Fruit fly (Drosophila melanogaster) whole organism, pupa: ENCODE results near the gene Nrd1.

Experiments
- CG10348 ChIP-seq: fragments of 200-800 bp; sonication (Bioruptor generic); IDR thresholded peaks from 2 replicates; pipeline ENCODE4 v1.3.6; 2022; ENCODE audit warnings: missing biosample characterization, missing genetic modification characterization
- CG12605 ChIP-seq: fragments of 200-800 bp; sonication (Bioruptor generic); IDR thresholded peaks from 2 replicates; pipeline ENCODE4 v1.3.6; 2022; ENCODE audit warnings: missing biosample characterization, missing genetic modification characterization
- CG13204 ChIP-seq: fragments of 200-800 bp; sonication (Bioruptor generic); optimal IDR thresholded peaks from 2 replicates; lab custom pipeline; 2018; ENCODE audit warnings: missing biosample characterization, mild to moderate bottlenecking, missing genetic modification characterization, moderate library complexity
- CG14655 ChIP-seq: fragments of 200-800 bp; sonication (Bioruptor generic); optimal IDR thresholded peaks from 3 replicates; lab custom pipeline; 2017; ENCODE audit warnings: mild to moderate bottlenecking, missing biosample characterization, missing genetic modification reagents, missing genetic modification characterization
- CG15710 ChIP-seq: fragments of 200-800 bp; sonication (Bioruptor generic); optimal IDR thresholded peaks from 2 replicates; lab custom pipeline; 2018; ENCODE audit warnings: missing biosample characterization, mild to moderate bottlenecking, missing genetic modification characterization, moderate library complexity
- CG17806 ChIP-seq: fragments of 200-800 bp; sonication (Bioruptor generic); optimal IDR thresholded peaks from 2 replicates; lab custom pipeline; 2018; ENCODE audit warnings: missing biosample characterization, mild to moderate bottlenecking, missing genetic modification characterization, moderate library complexity
- CG32121 ChIP-seq: fragments of 200-800 bp; sonication (Bioruptor generic); IDR thresholded peaks from 2 replicates; pipeline ENCODE4 v1.3.6; 2022; ENCODE audit warnings: missing biosample characterization, missing genetic modification characterization
- CG34367 ChIP-seq: fragments of 200-800 bp; sonication (Bioruptor generic); optimal IDR thresholded peaks from 2 replicates; lab custom pipeline; 2018; ENCODE audit warnings: missing biosample characterization, mild to moderate bottlenecking, missing genetic modification characterization
- CG4496 ChIP-seq: fragments of 200-800 bp; sonication (Bioruptor generic); IDR thresholded peaks from 3 replicates; pipeline ENCODE4 v1.3.6; 2022; ENCODE audit warnings: missing biosample characterization, missing genetic modification characterization
- CG8159 ChIP-seq: fragments of 200-800 bp; sonication (Bioruptor generic); optimal IDR thresholded peaks from 3 replicates; lab custom pipeline; 2018; ENCODE audit warnings: missing biosample characterization, mild to moderate bottlenecking, missing genetic modification characterization, moderate library complexity
- CG8301 ChIP-seq: fragments of 200-800 bp; sonication (Bioruptor generic); optimal IDR thresholded peaks from 2 replicates; lab custom pipeline; 2018; ENCODE audit warnings: missing biosample characterization, mild to moderate bottlenecking, missing genetic modification characterization
- CG9948 ChIP-seq: fragments of 200-800 bp; sonication (Bioruptor generic); optimal IDR thresholded peaks from 2 replicates; lab custom pipeline; 2018; ENCODE audit warnings: missing biosample characterization, mild to moderate bottlenecking, missing genetic modification characterization, moderate library complexity
- D1 ChIP-seq: fragments of 200-800 bp; sonication (Bioruptor generic); optimal IDR thresholded peaks from 2 replicates; lab custom pipeline; 2018; ENCODE audit warnings: missing biosample characterization, mild to moderate bottlenecking, missing genetic modification characterization, moderate library complexity
- EcR ChIP-seq: fragments of 200-800 bp; sonication (Bioruptor generic); optimal IDR thresholded peaks from 3 replicates; lab custom pipeline; 2019; ENCODE audit warnings: missing biosample characterization, missing genetic modification characterization, mild to moderate bottlenecking, moderate library complexity, missing genetic modification reagents
- Ets98B ChIP-seq: fragments of 200-800 bp; sonication (Bioruptor generic); IDR thresholded peaks from 2 replicates; pipeline ENCODE4 v1.3.6; 2022; ENCODE audit warnings: missing biosample characterization, missing genetic modification characterization
- Pif1A ChIP-seq: fragments of 200-800 bp; sonication (Bioruptor generic); optimal IDR thresholded peaks from 3 replicates; lab custom pipeline; 2016; ENCODE audit warnings: missing biosample characterization, missing genetic modification characterization
- Pif1B ChIP-seq: fragments of 200-800 bp; sonication (Bioruptor generic); optimal IDR thresholded peaks from 3 replicates; lab custom pipeline; 2016; ENCODE audit warnings: missing biosample characterization, missing genetic modification characterization
- Snoo ChIP-seq: fragments of 200-800 bp; sonication (Bioruptor generic); optimal IDR thresholded peaks from 3 replicates; lab custom pipeline; 2017; ENCODE audit warnings: missing biosample characterization, mild to moderate bottlenecking, missing genetic modification characterization, inconsistent platforms
- fd96Ca ChIP-seq: fragments of 200-800 bp; sonication (Bioruptor generic); IDR thresholded peaks from 3 replicates; pipeline ENCODE4 v1.3.6; 2022; ENCODE audit warnings: missing biosample characterization, missing genetic modification characterization
- gl ChIP-seq: fragments of 200-800 bp; sonication (Bioruptor generic); optimal IDR thresholded peaks from 2 replicates; lab custom pipeline; 2018; ENCODE audit warnings: missing biosample characterization, mild to moderate bottlenecking, missing genetic modification characterization
- rn ChIP-seq: fragments of 200-800 bp; sonication (Bioruptor generic); IDR thresholded peaks from 2 replicates; pipeline ENCODE4 v1.3.6; 2022; ENCODE audit warnings: missing biosample characterization, missing genetic modification characterization

Gene Nrd1

dm6 chrX:11884134-11884533 is 15.4 kb upstream of the Nrd1 start:
- no peak for TF ChIP-seq D1
- no peak for TF ChIP-seq CG13204 (GFP tag; lab: Kevin White, UChicago)
- no peak for TF ChIP-seq rn (GFP tag; lab: Robert Waterston, UW)
- TF ChIP-seq gl, result no peak
- no peak for TF ChIP-seq CG8159
- TF ChIP-seq CG4496, result no peak
- TF ChIP-seq CG8301, result no peak
- no peak for TF ChIP-seq CG12605 (GFP tag; lab: Robert Waterston, UW)
- no peak for TF ChIP-seq Ets98B (GFP tag; lab: Robert Waterston, UW)
- TF ChIP-seq Pif1B (GFP tag; lab: Kevin White, UChicago), result no peak
- TF ChIP-seq, all 21 proteins: peak for 0

- TF ChIP-seq CG8301, result peak; percentile 28
- TF ChIP-seq CG10348, result no peak
- peak; percentile 24 for TF ChIP-seq Pif1A (GFP tag; lab: Kevin White, UChicago)
- TF ChIP-seq CG17806, result no peak
- no peak for TF ChIP-seq fd96Ca
- TF ChIP-seq gl, result no peak
- peak; percentile 15 for TF ChIP-seq CG9948 (tag; lab: Kevin White, UChicago)
- no peak for TF ChIP-seq Pif1B (GFP tag; lab: Kevin White, UChicago)
- peak; percentile 44 for TF ChIP-seq CG8159
- TF ChIP-seq rn (GFP tag; lab: Robert Waterston, UW), result no peak
- TF ChIP-seq CG14655 (GFP tag; lab: Kevin White, UChicago), result peak; percentile 39
- no peak for TF ChIP-seq Snoo (tag; lab: Kevin White, UChicago)
- TF ChIP-seq CG15710 (tag; lab: Kevin White, UChicago), result peak; percentile 32
- TF ChIP-seq D1, result no peak
- no peak for TF ChIP-seq CG12605 (GFP tag; lab: Robert Waterston, UW)
- no peak for TF ChIP-seq CG4496
- TF ChIP-seq CG32121 (GFP tag; lab: Robert Waterston, UW), result no peak
Observed at dm6 chrX:11882447-11882846, 13.8 kb upstream of the Nrd1 start.

dm6 chrX:11881686-11882085 is 13.0 kb upstream of the Nrd1 start:
- TF ChIP-seq CG10348 (no peak), gl (peak; percentile 33)

- TF ChIP-seq CG12605 (GFP tag; lab: Robert Waterston, UW), result no peak
- 0 out of 2 replicates have a peak, but pooled peaks have one; percentile 35 for TF ChIP-seq CG32121 (GFP tag; lab: Robert Waterston, UW)
- peak; percentile 61 for TF ChIP-seq CG4496
- no peak for TF ChIP-seq CG9948 (tag; lab: Kevin White, UChicago)
- TF ChIP-seq fd96Ca, result peak; percentile 44; the same call in 1 of the 3 replicates
- no peak for TF ChIP-seq gl
- no peak for TF ChIP-seq CG8159
- TF ChIP-seq D1, result no peak
Observed at dm6 chrX:11877165-11877564, 8.5 kb upstream of the Nrd1 start, which contains the start of gene CG10352. TSS of gene CG10352 (minus strand) at chrX:11877168.

DNA sequence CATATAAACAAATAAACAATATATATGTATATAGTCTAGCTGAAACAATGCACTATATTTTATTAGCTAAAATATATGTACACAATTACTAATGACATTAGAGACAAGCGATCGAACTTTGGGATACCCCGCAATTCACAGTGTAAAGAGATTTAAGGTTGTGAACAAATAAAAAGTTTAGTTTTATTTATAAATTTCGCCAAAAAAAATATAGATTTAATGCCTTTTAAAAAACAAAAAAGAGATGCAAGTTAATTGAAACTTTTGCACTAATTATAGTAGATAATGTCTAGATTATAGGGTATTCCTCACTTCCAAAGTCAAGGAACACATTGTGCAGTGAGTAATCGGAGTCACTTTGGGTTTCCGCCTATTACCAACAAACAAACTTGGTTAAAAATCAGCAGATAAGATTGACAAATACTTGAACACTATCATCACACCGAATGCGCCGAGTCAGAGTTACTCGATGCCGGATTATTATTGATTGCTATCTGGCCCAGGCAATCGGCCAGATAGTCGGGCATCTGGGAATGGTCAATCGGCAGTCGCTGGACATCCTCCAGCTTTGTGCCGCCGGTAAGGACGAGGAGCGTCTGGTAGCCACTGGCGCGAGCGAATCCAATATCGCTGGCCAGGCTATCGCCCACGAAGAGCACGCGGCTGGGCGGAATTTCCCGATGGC is 6.6 kb upstream of the Nrd1 start:
- TF ChIP-seq CG12605 (GFP tag; lab: Robert Waterston, UW) (no peak), CG10348 (no peak), CG15710 (tag; lab: Kevin White, UChicago) (no peak), CG4496 (no peak), Ets98B (GFP tag; lab: Robert Waterston, UW) (no peak), fd96Ca (no peak), CG9948 (tag; lab: Kevin White, UChicago) (no peak), Pif1B (GFP tag; lab: Kevin White, UChicago) (no peak), rn (GFP tag; lab: Robert Waterston, UW) (no peak), CG17806 (no peak), Pif1A (GFP tag; lab: Kevin White, UChicago) (no peak), EcR (GFP tag; lab: Kevin White, UChicago) (no peak), CG14655 (GFP tag; lab: Kevin White, UChicago) (no peak), D1 (no peak)

DNA sequence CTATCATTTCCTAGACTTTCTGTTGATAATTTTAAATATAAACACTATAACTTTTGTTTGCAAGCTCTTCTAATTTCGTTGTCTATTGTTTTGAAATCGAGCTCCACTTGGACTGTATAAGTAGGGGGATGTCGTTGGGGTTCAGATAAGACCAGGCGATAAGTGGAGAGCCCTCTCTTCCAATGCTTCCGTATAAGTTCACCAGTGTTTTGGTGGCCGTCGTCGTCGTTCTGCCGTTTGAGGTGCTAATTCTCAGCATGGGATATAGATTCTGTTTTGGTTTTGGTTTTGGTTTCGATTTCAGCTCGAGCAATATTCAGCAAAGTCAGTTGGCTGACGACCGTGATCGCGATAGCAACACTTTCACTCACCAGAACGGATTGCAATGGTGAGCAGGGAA is 4.4 kb upstream of the Nrd1 start, which contains the start of gene CG15739:
CG15739 (plus strand) TSS at position 204 of the 400 bp plus-strand sequence.
- no peak for TF ChIP-seq D1

- no peak for TF ChIP-seq CG34367
- TF ChIP-seq CG15710 (tag; lab: Kevin White, UChicago), result no peak
- no peak for TF ChIP-seq CG8301
- TF ChIP-seq CG10348, result no peak
- TF ChIP-seq CG13204 (GFP tag; lab: Kevin White, UChicago), result no peak
- no peak for TF ChIP-seq D1
- TF ChIP-seq Ets98B (GFP tag; lab: Robert Waterston, UW), result no peak
- TF ChIP-seq EcR (GFP tag; lab: Kevin White, UChicago), result no peak
- no peak for TF ChIP-seq CG14655 (GFP tag; lab: Kevin White, UChicago)
- TF ChIP-seq gl, result no peak
- no peak for TF ChIP-seq CG12605 (GFP tag; lab: Robert Waterston, UW)
- TF ChIP-seq rn (GFP tag; lab: Robert Waterston, UW), result no peak
- TF ChIP-seq Snoo (tag; lab: Kevin White, UChicago), result no peak
- no peak for TF ChIP-seq CG9948 (tag; lab: Kevin White, UChicago)
- no peak for TF ChIP-seq CG32121 (GFP tag; lab: Robert Waterston, UW)
- no peak for TF ChIP-seq fd96Ca
- TF ChIP-seq CG4496, result no peak
Observed at dm6 chrX:11872517-11872916, 3.8 kb upstream of the Nrd1 start, which contains the start of gene BORCS5. TSS of gene BORCS5 (minus strand) at chrX:11872779.
